Worm (Caenorhabditis elegans) whole organism, dauer: ENCODE data around the gene gtf-2F1.

Source experiments
- unc-62 ChIP-seq: sonication (generic microtip); optimal IDR thresholded peaks from 2 replicates; lab custom pipeline; 2017; ENCODE audit warnings: missing biosample characterization, missing genetic modification reagents, missing genetic modification characterization

Gene gtf-2F1

DNA sequence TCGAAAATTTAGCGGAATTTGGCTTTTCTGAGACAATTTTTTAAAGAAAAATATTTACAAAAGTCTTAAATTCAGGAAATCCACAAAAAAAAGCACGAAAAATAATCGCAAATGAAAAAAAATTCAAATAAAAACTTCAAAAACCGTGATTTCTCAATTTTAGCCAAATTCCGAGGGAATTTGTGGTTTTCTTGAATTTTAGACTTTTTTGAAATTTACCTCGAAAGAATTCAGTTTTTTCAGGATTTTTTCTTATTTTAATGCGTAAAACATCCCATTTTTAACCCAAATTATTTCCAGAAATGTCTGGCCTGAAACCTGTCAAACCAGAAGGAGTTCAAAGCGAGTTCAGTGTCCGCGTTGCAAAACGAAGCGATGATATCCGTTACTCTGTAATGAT is at the start of gene gtf-2F1:
Gene gtf-2F1 (plus strand): TSS at position 301 of the 400 bp plus-strand sequence.
- no peak for TF ChIP-seq unc-62 (GFP tag; lab: Kevin White, UChicago)

DNA sequence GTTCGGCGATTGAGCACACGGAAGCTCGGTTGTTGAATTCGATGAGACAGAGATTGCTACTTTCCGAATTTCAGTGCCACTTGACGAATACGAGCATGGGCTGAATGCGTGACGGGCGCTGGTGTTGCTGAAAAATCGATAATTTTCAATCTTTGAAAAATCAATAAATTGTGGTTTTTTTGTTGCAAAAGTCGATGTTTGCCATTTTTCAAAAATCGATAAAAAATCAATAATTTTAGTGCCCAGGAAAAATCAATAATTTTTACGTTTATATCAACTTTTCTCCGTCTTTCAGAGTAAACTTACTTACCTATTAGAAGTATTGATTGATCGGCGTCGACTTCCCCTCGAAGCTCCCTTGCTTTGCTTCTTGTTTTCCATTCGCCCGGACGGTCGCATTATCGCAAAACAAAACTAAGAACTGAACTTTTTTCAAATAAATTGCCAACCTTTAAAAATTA is 44.8 kb upstream of the gtf-2F1 start, which contains the start of gene C16A11.7:
Gene C16A11.7 (minus strand): TSS at position 411 of the 461 bp plus-strand sequence.
- no peak for TF ChIP-seq unc-62 (GFP tag; lab: Kevin White, UChicago)

DNA sequence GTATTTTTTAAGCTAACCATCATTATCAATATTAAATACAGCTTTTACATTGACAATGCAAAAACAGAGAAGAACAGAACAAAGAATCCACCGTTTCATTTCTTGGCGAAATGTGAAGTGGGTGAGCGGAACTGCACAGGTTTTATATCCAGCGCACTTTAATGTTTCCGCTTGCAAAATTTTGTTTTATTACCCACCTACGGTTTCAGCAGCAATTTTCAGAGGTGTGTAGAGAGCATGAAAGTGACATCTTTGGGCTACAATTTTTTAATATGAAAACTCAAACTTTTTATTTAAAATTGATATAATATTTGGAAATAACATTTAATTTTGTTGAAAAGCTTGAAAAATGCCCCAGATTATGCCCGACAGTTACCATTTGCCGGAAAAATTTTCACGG is 42.7 kb upstream of the gtf-2F1 start, which contains the start of gene clec-135:
Gene clec-135 (minus strand): TSS at position 101 of the 400 bp plus-strand sequence.
- no peak for TF ChIP-seq unc-62 (GFP tag; lab: Kevin White, UChicago)

DNA sequence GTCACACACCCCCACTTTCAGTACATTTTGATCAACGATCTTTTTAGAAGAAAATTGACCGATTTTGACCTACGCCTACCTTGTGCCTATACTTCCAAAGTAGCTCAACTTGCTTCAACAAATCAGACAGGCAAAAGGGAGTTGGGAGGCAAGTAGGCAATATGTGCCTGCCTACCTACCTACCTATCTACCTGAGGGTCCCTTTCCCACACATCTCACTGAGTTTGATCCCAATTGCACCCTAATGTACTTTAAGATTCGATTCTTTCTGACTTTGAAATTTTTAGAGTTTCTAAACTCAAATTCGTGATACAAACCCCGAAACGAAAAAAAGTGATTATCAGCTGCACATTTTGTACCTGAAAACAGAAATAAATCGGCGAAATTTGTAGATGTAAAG is 33.7 kb upstream of the gtf-2F1 start:
- TF ChIP-seq unc-62 (GFP tag; lab: Kevin White, UChicago): no peak

DNA sequence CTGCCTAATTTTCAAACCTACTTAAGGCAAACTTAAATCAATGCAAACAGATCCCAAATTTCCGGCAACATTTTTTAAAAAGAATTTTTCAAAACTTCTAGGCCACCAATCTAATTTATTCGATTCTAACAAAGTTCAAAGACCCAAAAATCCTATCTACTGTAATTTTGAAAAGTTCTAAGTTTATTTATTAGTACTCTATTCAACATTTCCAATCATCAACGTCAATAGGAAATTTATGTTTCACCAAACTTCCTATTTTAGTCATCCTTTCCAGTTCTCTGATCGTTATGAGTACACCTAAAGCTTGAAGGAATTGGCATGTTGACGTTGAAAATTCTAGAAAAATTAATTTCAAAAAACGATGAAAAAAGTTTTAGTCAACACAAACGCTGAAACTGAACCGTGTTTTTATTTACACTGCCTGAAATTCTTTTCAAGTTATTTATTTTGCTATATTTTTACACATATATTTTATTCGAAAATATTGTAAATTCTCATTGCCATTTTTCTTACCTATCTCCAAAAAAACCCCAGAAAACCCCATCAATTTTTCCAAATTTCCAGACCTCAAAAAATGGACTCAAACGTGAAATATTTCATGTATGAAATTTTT is 25.7 kb upstream of the gtf-2F1 start, which contains the start of gene npr-42:
Gene npr-42 (plus strand): TSS at position 566 of the 616 bp plus-strand sequence.
- no peak for TF ChIP-seq unc-62 (GFP tag; lab: Kevin White, UChicago)

DNA sequence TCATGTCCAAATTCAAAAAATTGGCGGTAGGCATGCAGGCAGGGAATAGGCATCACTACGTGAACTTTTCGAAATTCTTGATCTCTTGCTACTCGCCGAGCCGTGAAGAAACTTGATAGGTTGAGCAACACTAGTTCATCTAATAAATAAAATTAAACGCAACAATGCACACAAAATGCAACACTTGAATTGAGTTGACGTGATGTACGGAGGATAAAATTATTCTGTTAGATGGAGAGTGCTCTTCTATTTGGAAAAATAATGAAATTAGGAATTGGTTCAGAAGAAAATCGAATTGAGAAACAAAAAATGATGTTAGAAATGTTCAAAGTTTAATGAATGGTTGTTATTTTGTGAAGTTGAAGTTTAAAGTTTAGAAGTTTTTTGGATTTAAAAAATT is 24.5 kb upstream of the gtf-2F1 start:
- TF ChIP-seq unc-62 (GFP tag; lab: Kevin White, UChicago): no peak

DNA sequence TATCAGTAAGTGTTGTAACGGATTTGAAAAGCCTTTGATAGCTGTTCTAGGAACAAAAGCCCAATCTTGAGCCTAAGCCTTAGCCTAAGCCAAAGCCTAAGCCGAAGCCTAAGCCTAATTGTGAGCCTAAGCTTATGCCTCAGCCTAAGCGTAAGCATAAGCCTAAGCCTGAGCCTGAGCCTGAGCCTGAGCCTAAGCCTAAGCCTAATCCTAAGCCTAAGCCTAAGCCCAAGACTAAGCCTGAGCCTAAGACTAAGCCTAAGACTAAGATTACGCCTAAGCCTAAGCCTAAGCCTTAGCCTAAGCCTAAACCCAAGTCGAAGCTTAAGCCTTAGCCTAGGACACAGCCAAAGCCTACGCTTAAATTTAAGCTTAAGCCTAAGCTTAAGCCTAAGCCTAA is 23.8 kb upstream of the gtf-2F1 start:
- no peak for TF ChIP-seq unc-62 (GFP tag; lab: Kevin White, UChicago)

DNA sequence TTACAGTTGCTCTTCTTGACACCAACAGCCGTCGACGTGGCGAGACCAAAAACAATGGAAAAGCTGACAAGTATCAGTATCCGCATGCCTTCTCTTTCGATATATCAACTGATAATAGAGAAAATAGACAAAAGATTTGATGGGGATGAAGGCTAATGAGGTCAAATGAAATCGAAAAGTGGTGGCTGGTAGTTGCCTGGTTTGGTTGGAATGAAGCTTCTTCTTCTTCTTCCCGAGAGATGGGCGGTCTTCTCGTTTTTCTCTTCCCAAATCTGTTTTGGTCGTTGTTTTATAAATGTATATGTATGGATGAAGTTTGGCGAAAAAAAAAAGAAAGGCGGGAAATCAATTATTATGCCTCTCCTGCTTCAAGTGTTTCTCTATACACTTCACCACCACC is 19.7 kb upstream of the gtf-2F1 start, which contains the start of gene C01F1.5:
Gene C01F1.5 (minus strand): TSS at position 103 of the 400 bp plus-strand sequence.
- no peak for TF ChIP-seq unc-62 (GFP tag; lab: Kevin White, UChicago)

DNA sequence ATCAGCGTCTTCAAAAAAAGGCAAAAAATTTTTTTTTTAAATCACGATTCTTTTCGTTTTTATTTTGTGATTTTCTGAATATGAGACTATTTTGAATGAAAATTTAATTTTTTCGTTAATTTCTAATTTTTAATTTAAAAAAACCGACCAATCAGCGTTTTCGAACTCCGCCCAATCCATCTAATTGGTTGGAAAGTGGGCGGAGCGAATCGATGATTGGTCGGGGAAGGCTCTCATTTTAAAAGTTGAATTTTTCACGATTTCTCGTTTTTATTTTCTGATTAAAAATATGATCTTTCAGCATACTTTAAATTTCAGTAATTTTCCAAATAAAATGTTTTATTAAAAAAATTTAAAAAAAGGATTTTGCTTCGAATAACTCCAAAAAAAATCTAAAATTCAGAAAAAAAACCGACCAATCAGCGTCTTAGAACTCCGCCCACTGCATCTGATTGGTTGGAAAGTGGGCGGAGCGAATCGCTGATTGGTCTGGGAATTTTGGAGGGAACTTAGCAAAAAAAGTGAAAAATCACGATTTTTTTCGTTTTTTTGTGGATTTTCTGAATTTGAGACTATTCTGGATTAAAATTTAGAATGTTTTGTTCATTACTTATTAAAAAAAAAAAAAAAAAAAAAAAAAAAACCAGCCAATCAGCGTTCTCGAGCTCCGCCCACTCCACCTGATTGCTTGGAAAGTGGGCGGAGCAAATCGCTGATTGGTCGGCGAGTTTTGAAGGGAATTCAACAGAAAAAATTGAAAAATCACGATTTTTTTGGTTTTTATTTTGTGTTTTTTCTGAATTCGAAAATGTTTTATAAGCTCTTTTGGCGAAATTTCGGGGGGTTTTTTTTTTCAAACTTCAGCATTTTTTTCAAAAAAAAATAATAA is 16.9 kb upstream of the gtf-2F1 start:
- no peak for TF ChIP-seq unc-62 (GFP tag; lab: Kevin White, UChicago)

DNA sequence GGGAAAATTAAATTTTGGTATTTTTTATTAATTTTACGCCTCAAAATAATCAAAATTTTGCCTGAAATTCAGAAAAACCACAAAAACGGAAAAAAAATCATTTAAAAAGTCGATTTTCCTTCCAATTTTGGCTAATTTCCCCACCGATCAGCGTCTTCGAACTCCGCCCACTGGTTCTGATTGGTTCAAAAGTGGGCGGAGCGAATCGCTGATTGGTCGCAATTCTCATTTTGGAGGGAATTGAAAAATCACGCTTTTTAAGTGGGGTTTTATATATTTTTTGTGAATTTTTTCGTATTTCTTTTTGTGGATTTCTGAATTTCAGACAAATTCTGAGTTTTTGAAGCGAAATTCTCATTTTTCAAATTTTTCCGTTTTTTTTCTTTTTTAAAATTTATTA is 14.5 kb upstream of the gtf-2F1 start:
- TF ChIP-seq unc-62 (GFP tag; lab: Kevin White, UChicago): no peak

DNA sequence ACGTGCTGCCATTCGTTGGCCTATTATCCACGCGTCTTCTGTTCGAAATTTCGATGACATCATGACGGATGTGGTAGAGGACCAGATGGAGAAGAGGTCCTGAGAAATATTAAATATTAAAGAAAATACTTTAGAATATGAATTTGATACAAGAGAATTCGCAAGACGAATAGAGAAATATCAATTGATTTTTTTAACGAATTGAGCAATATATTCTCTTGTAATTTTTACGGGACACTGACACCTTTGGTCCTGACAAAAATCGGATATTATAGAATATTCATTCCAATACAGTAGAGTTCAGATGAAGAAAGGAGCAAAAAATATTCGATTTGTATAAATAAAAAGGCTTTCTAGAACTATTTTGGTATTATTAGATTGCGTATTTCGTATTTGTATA is 13.3 kb upstream of the gtf-2F1 start, which contains the start of gene C01F1.6:
Gene C01F1.6 (minus strand): TSS at position 101 of the 400 bp plus-strand sequence.
- TF ChIP-seq unc-62 (GFP tag; lab: Kevin White, UChicago): no peak

DNA sequence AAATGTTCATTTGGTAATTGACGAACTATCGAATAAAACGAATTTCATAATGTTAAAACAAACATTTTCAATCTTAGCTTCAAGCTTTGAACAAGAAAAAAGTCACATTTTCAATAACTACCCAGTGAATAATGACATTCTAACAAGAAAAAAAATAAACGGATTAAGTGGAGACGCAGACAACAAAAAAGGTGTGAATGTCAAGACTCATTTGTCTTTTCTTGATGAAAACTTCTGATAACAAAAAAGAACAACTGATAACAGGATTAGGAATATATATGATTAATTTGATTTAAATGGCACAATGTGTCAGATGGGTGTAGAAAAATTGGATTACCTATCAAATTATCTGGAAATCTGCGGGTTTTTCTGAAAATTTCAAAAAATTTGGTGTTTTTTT is 12.8 kb upstream of the gtf-2F1 start:
- no peak for TF ChIP-seq unc-62 (GFP tag; lab: Kevin White, UChicago)

DNA sequence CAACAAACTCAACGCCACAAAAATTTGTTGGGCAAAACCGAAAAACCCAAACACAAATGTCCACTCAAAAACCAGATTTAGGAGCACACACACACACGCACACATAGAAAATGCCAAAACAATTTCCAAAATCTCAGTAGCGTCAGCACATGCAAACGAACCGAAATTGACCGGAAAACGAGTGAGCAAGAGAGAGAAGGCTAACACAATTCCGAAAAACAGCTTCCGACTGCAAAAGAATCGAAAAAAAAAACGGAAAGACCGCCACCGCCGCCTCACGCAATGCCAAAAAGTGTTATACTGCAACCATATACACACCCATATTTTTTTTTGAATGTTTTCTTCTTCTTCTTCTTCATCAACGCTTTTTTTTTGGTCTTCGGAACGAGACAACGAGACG is 9.6 kb upstream of the gtf-2F1 start:
- TF ChIP-seq unc-62 (GFP tag; lab: Kevin White, UChicago): no peak

DNA sequence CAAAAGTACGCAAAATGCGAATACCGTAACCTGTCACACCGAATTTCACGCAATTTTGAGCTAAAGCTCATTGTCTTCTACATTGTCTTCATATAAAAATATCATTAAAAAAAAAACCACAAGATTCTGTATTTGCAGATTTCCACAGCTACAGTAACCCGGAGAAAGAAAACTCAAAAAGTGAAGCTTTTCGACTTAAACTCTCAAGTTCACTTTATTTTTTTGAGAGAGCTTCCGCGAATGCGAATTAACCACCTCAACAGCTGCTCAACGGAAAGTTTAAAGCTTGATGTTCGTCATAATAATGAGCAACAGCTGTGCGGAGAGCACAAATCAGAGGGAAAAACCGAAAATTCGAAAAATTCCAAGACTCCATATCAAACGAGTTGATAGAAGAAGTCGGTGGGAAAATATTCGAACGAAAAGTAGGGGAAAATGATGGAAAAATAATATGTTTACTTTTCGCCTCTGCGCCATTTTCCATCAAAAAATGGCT is 8.3 kb upstream of the gtf-2F1 start:
- no peak for TF ChIP-seq unc-62 (GFP tag; lab: Kevin White, UChicago)

DNA sequence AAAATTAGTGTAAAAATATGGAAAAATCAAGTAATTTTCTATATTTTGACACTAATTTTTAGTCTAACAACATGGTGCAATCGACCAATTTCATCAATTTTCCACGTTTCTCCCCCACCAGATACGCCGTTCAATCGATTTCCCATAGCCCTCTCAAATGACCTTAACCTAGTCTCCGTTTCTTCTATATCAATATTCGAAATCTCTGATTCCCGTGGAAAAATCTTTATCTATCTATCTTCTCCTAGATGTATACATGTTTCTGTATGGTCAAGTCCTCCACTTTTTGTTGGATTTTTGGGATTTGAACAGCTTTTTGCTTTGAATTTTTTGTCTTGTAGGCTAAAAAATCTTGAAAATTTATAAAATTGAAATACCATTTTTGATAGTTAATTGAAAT is 7.2 kb upstream of the gtf-2F1 start:
- TF ChIP-seq unc-62 (GFP tag; lab: Kevin White, UChicago): no peak

DNA sequence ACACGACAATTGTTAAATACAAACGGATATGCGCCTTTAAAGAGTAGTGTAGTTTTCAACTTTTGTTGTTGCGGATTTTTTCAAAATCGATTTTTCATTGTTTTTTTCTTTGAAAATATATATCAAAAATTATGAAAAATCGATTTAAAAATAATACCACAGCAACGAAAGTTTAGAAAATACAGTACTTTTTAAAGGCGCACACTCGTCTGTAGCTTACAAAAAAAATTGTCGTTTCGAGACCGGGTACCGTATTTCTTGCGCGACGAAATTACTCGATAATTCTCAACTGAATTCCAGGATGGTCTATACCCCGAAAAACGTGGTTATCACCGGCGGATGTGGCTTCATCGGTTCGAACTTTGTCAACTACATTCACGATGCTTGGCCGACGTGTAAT is 6.6 kb upstream of the gtf-2F1 start, which contains the start of gene rml-4:
Gene rml-4 (plus strand): TSS at position 301 of the 400 bp plus-strand sequence.
- no peak for TF ChIP-seq unc-62 (GFP tag; lab: Kevin White, UChicago)
